ENCODE assay signal across 1 fruit fly cellular context in genomic region chr3R:10498620-10499019, dm6.
A peak's percentile ranks its signal among the peaks of the same experiment; 100 is the strongest.
TF ChIP-seq lines count a peak whose summit lies in the region.

No protein-coding gene starts in this region.

TF ChIP-seq in whole organism, embryonic, 481 proteins besides CTCF, POLR2A, EP300 and RAD21 (continued from another document and continues in another):
- TF ChIP-seq Dfd (GFP tag; optimal IDR thresholded peaks at IDR 0.05; lab: Kevin White, UChicago) (no peak), Dip3 (GFP tag; optimal IDR thresholded peaks at IDR 0.05; lab: Kevin White, UChicago) (no peak), CG32772 (GFP tag; IDR thresholded peaks at IDR 0.05; lab: Robert Waterston, UW) (no peak), Ssrp (tag; optimal IDR thresholded peaks at IDR 0.05; lab: Kevin White, UChicago) (peak; percentile 24), CG3847 (GFP tag; IDR thresholded peaks at IDR 0.05; lab: Robert Waterston, UW) (no peak), Dad (GFP tag; optimal IDR thresholded peaks at IDR 0.05; lab: Kevin White, UChicago) (no peak), CG12071 (GFP tag; optimal IDR thresholded peaks at IDR 0.05; lab: Kevin White, UChicago) (no peak), ATbp (GFP tag; optimal IDR thresholded peaks at IDR 0.05; lab: Kevin White, UChicago) (peak; percentile 49), fd102C (GFP tag; optimal IDR thresholded peaks at IDR 0.05; lab: Kevin White, UChicago) (no peak), zfh1 (GFP tag; IDR thresholded peaks at IDR 0.05; lab: Robert Waterston, UW) (0 out of 3 replicates have a peak, but pooled peaks have one; percentile 15), Nf-YB (GFP tag; optimal IDR thresholded peaks at IDR 0.05; lab: Kevin White, UChicago) (no peak), CG2678 (tag; optimal IDR thresholded peaks at IDR 0.05; lab: Kevin White, UChicago) (peak; percentile 63), nom (GFP tag; optimal IDR thresholded peaks at IDR 0.05; lab: Kevin White, UChicago) (no peak), CG10565 (GFP tag; optimal IDR thresholded peaks at IDR 0.05; lab: Kevin White, UChicago) (no peak), Six4 (GFP tag; optimal IDR thresholded peaks at IDR 0.05; lab: Kevin White, UChicago) (peak; percentile 13), Sox100B (GFP tag; optimal IDR thresholded peaks at IDR 0.05; lab: Kevin White, UChicago) (peak; percentile 15), dpn (GFP tag; optimal IDR thresholded peaks at IDR 0.05; lab: Kevin White, UChicago) (peak in 1 of 2 experiments; percentile 18), CG15011 (GFP tag; optimal IDR thresholded peaks at IDR 0.05; lab: Kevin White, UChicago) (no peak), Antp (GFP tag; optimal IDR thresholded peaks at IDR 0.05; lab: Kevin White, UChicago) (no peak), croc (GFP tag; conservative IDR thresholded peaks at IDR 0.05; lab: Robert Waterston, UW) (0 out of 3 replicates have a peak, but pooled peaks have one; percentile 15), eve (GFP tag; optimal IDR thresholded peaks at IDR 0.05; lab: Kevin White, UChicago) (peak in 1 of 2 experiments; percentile 66), CG8388 (GFP tag; optimal IDR thresholded peaks at IDR 0.05; lab: Kevin White, UChicago) (peak; percentile 27), CG4854 (GFP tag; optimal IDR thresholded peaks at IDR 0.05; lab: Kevin White, UChicago) (no peak), CG17361 (GFP tag; IDR thresholded peaks at IDR 0.05; lab: Robert Waterston, UW) (peak; percentile 35; the same call in 1 of the 3 replicates), inv (GFP tag; IDR thresholded peaks at IDR 0.05; lab: Robert Waterston, UW; ENCODE audit: partially characterized antibody) (no peak), ro (GFP tag; IDR thresholded peaks at IDR 0.05; lab: Robert Waterston, UW) (no peak), br (optimal IDR thresholded peaks at IDR 0.05; lab: Kevin White, UChicago) (no peak), CG4424 (GFP tag; optimal IDR thresholded peaks at IDR 0.05; lab: Kevin White, UChicago) (peak; percentile 52), lab (GFP tag; optimal IDR thresholded peaks at IDR 0.05; lab: Kevin White, UChicago) (peak; percentile 33), sqz (GFP tag; optimal IDR thresholded peaks at IDR 0.05; lab: Kevin White, UChicago) (no peak), CG12744 (GFP tag; optimal IDR thresholded peaks at IDR 0.05; lab: Kevin White, UChicago) (no peak), CG34224 (GFP tag; IDR thresholded peaks at IDR 0.05; lab: Robert Waterston, UW; ENCODE audit: partially characterized antibody) (no peak), CG15696 (tag; optimal IDR thresholded peaks at IDR 0.05; lab: Kevin White, UChicago) (no peak), CG1603 (tag; optimal IDR thresholded peaks at IDR 0.05; lab: Kevin White, UChicago) (peak; percentile 66), phol (tag; optimal IDR thresholded peaks at IDR 0.05; lab: Kevin White, UChicago) (peak; percentile 46), Hr3 (GFP tag; optimal IDR thresholded peaks at IDR 0.05; lab: Kevin White, UChicago) (peak; percentile 11), CG11398 (GFP tag; optimal IDR thresholded peaks at IDR 0.05; lab: Kevin White, UChicago) (no peak), toy (GFP tag; IDR thresholded peaks at IDR 0.05; lab: Robert Waterston, UW) (no peak), CG14710 (tag; optimal IDR thresholded peaks at IDR 0.05; lab: Kevin White, UChicago) (peak; percentile 39), Hr39 (optimal IDR thresholded peaks at IDR 0.05; lab: Kevin White, UChicago) (no peak), ftz-f1 (GFP tag; optimal IDR thresholded peaks at IDR 0.05; lab: Kevin White, UChicago) (no peak), crc (GFP tag; optimal IDR thresholded peaks at IDR 0.05; lab: Kevin White, UChicago) (no peak), CG8290 (GFP tag; optimal IDR thresholded peaks at IDR 0.05; lab: Kevin White, UChicago) (peak; percentile 5), CG8290 (tag; optimal IDR thresholded peaks at IDR 0.05; lab: Kevin White, UChicago) (no peak), CG17385 (GFP tag; optimal IDR thresholded peaks at IDR 0.05; lab: Kevin White, UChicago) (peak; percentile 3), gcm2 (GFP tag; optimal IDR thresholded peaks at IDR 0.05; lab: Kevin White, UChicago) (no peak), en (GFP tag; optimal IDR thresholded peaks at IDR 0.05; lab: Kevin White, UChicago) (no peak), unpg (GFP tag; optimal IDR thresholded peaks at IDR 0.05; lab: Kevin White, UChicago) (peak; percentile 44), NC2α (GFP tag; optimal IDR thresholded peaks at IDR 0.05; lab: Kevin White, UChicago) (no peak), cato (GFP tag; optimal IDR thresholded peaks at IDR 0.05; lab: Kevin White, UChicago; ENCODE audit: borderline replicate concordance) (no peak), Side (GFP tag; optimal IDR thresholded peaks at IDR 0.05; lab: Kevin White, UChicago) (no peak), slp2 (GFP tag; optimal IDR thresholded peaks at IDR 0.05; lab: Kevin White, UChicago) (no peak), Max (GFP tag; optimal IDR thresholded peaks at IDR 0.05; lab: Kevin White, UChicago) (no peak), E2f2 (GFP tag; IDR thresholded peaks at IDR 0.05; lab: Robert Waterston, UW) (no peak), CG7963 (GFP tag; IDR thresholded peaks at IDR 0.05; lab: Robert Waterston, UW; ENCODE audit: partially characterized antibody) (no peak), CG7987 (GFP tag; optimal IDR thresholded peaks at IDR 0.05; lab: Kevin White, UChicago) (no peak), H15 (GFP tag; IDR thresholded peaks at IDR 0.05; lab: Robert Waterston, UW) (no peak), CG3995 (GFP tag; optimal IDR thresholded peaks at IDR 0.05; lab: Kevin White, UChicago) (no peak), pros (GFP tag; optimal IDR thresholded peaks at IDR 0.05; lab: Kevin White, UChicago) (no peak), zen (tag; optimal IDR thresholded peaks at IDR 0.05; lab: Kevin White, UChicago) (peak; percentile 19), gsb (GFP tag; IDR thresholded peaks at IDR 0.05; lab: Robert Waterston, UW) (no peak), Blimp-1 (GFP tag; optimal IDR thresholded peaks at IDR 0.05; lab: Kevin White, UChicago) (peak; percentile 65), Bteb2 (GFP tag; optimal IDR thresholded peaks at IDR 0.05; lab: Kevin White, UChicago) (no peak), CG1529 (GFP tag; optimal IDR thresholded peaks at IDR 0.05; lab: Kevin White, UChicago) (peak; percentile 29), luna (GFP tag; optimal IDR thresholded peaks at IDR 0.05; lab: Kevin White, UChicago) (no peak), CG9215 (GFP tag; IDR thresholded peaks at IDR 0.05; lab: Robert Waterston, UW) (no peak), CG6175 (GFP tag; IDR thresholded peaks at IDR 0.05; lab: Robert Waterston, UW) (no peak), ash1 (GFP tag; optimal IDR thresholded peaks at IDR 0.05; lab: Kevin White, UChicago) (no peak), Ptx1 (GFP tag; IDR thresholded peaks at IDR 0.05; lab: Robert Waterston, UW) (peak; percentile 50), jumu (GFP tag; optimal IDR thresholded peaks at IDR 0.05; lab: Kevin White, UChicago) (no peak), sd (tag; optimal IDR thresholded peaks at IDR 0.05; lab: Kevin White, UChicago) (no peak), CG18262 (tag; optimal IDR thresholded peaks at IDR 0.05; lab: Kevin White, UChicago) (peak; percentile 60), scrt (GFP tag; optimal IDR thresholded peaks at IDR 0.05; lab: Kevin White, UChicago) (peak; percentile 12), usp (GFP tag; optimal IDR thresholded peaks at IDR 0.05; lab: Kevin White, UChicago) (no peak), kni (GFP tag; optimal IDR thresholded peaks at IDR 0.05; lab: Kevin White, UChicago) (no peak), CG7745 (tag; optimal IDR thresholded peaks at IDR 0.05; lab: Kevin White, UChicago) (no peak), ewg (GFP tag; optimal IDR thresholded peaks at IDR 0.05; lab: Kevin White, UChicago) (no peak), ham (GFP tag; IDR thresholded peaks at IDR 0.05; lab: Robert Waterston, UW) (no peak), mam (GFP tag; optimal IDR thresholded peaks at IDR 0.05; lab: Kevin White, UChicago) (no peak), kah (GFP tag; optimal IDR thresholded peaks at IDR 0.05; lab: Kevin White, UChicago) (no peak), CG18619 (GFP tag; optimal IDR thresholded peaks at IDR 0.05; lab: Kevin White, UChicago) (no peak), CG8089 (GFP tag; optimal IDR thresholded peaks at IDR 0.05; lab: Kevin White, UChicago) (no peak), CG13775 (GFP tag; optimal IDR thresholded peaks at IDR 0.05; lab: Kevin White, UChicago) (no peak), fd64A (GFP tag; optimal IDR thresholded peaks at IDR 0.05; lab: Kevin White, UChicago) (no peak), CrebB (tag; optimal IDR thresholded peaks at IDR 0.05; lab: Kevin White, UChicago) (no peak), CG13894 (tag; optimal IDR thresholded peaks at IDR 0.05; lab: Kevin White, UChicago) (no peak), CG17328 (GFP tag; IDR thresholded peaks at IDR 0.05; lab: Robert Waterston, UW) (no peak), p53 (GFP tag; optimal IDR thresholded peaks at IDR 0.05; lab: Kevin White, UChicago) (no peak), CG6654 (GFP tag; optimal IDR thresholded peaks at IDR 0.05; lab: Kevin White, UChicago) (no peak), lola (GFP tag; optimal IDR thresholded peaks at IDR 0.05; lab: Kevin White, UChicago) (peak in 1 of 3 experiments; percentile 50), cad (GFP tag; optimal IDR thresholded peaks at IDR 0.05; lab: Kevin White, UChicago) (no peak), Nf-YA (GFP tag; IDR thresholded peaks at IDR 0.05; lab: Robert Waterston, UW) (no peak), CG30020 (tag; optimal IDR thresholded peaks at IDR 0.05; lab: Kevin White, UChicago) (no peak), CG7357 (GFP tag; IDR thresholded peaks at IDR 0.05; lab: Robert Waterston, UW) (no peak), BEAF-32 (GFP tag; optimal IDR thresholded peaks at IDR 0.05; lab: Kevin White, UChicago) (no peak), wor (GFP tag; IDR thresholded peaks at IDR 0.05; lab: Robert Waterston, UW) (no peak), sim (GFP tag; IDR thresholded peaks at IDR 0.05; lab: Robert Waterston, UW) (no peak), CG31388 (GFP tag; optimal IDR thresholded peaks at IDR 0.05; lab: Kevin White, UChicago) (no peak), Dp (GFP tag; optimal IDR thresholded peaks at IDR 0.05; lab: Kevin White, UChicago) (no peak), hbn (GFP tag; IDR thresholded peaks at IDR 0.05; lab: Robert Waterston, UW; ENCODE audit: partially characterized antibody) (no peak), CG18764 (GFP tag; optimal IDR thresholded peaks at IDR 0.05; lab: Kevin White, UChicago) (no peak), CG2889 (GFP tag; IDR thresholded peaks at IDR 0.05; lab: Robert Waterston, UW) (no peak), zfh2 (GFP tag; optimal IDR thresholded peaks at IDR 0.05; lab: Kevin White, UChicago) (no peak), BtbVII (GFP tag; optimal IDR thresholded peaks at IDR 0.05; lab: Kevin White, UChicago) (no peak), CG11696 (GFP tag; IDR thresholded peaks at IDR 0.05; lab: Robert Waterston, UW) (no peak), HHEX (GFP tag; optimal IDR thresholded peaks at IDR 0.05; lab: Kevin White, UChicago) (peak; percentile 11), vfl (GFP tag; optimal IDR thresholded peaks at IDR 0.05; lab: Kevin White, UChicago) (no peak), CG13287 (GFP tag; IDR thresholded peaks at IDR 0.05; lab: Robert Waterston, UW; ENCODE audit: partially characterized antibody) (no peak), Tbp (GFP tag; optimal IDR thresholded peaks at IDR 0.05; lab: Kevin White, UChicago) (no peak), cas (GFP tag; IDR thresholded peaks at IDR 0.05; lab: Robert Waterston, UW) (no peak), MTF-1 (GFP tag; optimal IDR thresholded peaks at IDR 0.05; lab: Kevin White, UChicago; ENCODE audit: borderline replicate concordance) (no peak), sens-2 (GFP tag; IDR thresholded peaks at IDR 0.05; lab: Robert Waterston, UW) (no peak), D (optimal IDR thresholded peaks at IDR 0.05; lab: Kevin White, UChicago) (no peak), D (GFP tag; optimal IDR thresholded peaks at IDR 0.05; lab: Kevin White, UChicago) (peak; percentile 15), ERR (GFP tag; optimal IDR thresholded peaks at IDR 0.05; lab: Kevin White, UChicago) (no peak), Fer2 (tag; optimal IDR thresholded peaks at IDR 0.05; lab: Kevin White, UChicago) (no peak), CG10267 (tag; optimal IDR thresholded peaks at IDR 0.05; lab: Kevin White, UChicago) (peak; percentile 38), YL-1 (GFP tag; optimal IDR thresholded peaks at IDR 0.05; lab: Kevin White, UChicago) (no peak), unc-4 (GFP tag; IDR thresholded peaks at IDR 0.05; lab: Robert Waterston, UW; ENCODE audit: partially characterized antibody) (no peak), CG3407 (GFP tag; optimal IDR thresholded peaks at IDR 0.05; lab: Kevin White, UChicago) (no peak), trh (GFP tag; optimal IDR thresholded peaks at IDR 0.05; lab: Kevin White, UChicago) (no peak), sima (GFP tag; optimal IDR thresholded peaks at IDR 0.05; lab: Kevin White, UChicago) (no peak), Neu2 (GFP tag; optimal IDR thresholded peaks at IDR 0.05; lab: Kevin White, UChicago; ENCODE audit: borderline replicate concordance) (no peak), Dbx (GFP tag; IDR thresholded peaks at IDR 0.05; lab: Robert Waterston, UW) (no peak), klu (GFP tag; IDR thresholded peaks at IDR 0.05; lab: Robert Waterston, UW) (no peak), CG2199 (GFP tag; IDR thresholded peaks at IDR 0.05; lab: Robert Waterston, UW) (no peak), tup (GFP tag; optimal IDR thresholded peaks at IDR 0.05; lab: Kevin White, UChicago) (no peak), Kr (GFP tag; optimal IDR thresholded peaks at IDR 0.05; lab: Kevin White, UChicago) (no peak), Mad (GFP tag; optimal IDR thresholded peaks at IDR 0.05; lab: Kevin White, UChicago) (no peak), D19A (tag; optimal IDR thresholded peaks at IDR 0.05; lab: Kevin White, UChicago) (peak; percentile 43), ac (GFP tag; optimal IDR thresholded peaks at IDR 0.05; lab: Kevin White, UChicago) (no peak), Xrp1 (GFP tag; IDR thresholded peaks at IDR 0.05; lab: Robert Waterston, UW) (peak; percentile 73), gt (GFP tag; IDR thresholded peaks at IDR 0.05; lab: Robert Waterston, UW) (no peak), Oli (tag; optimal IDR thresholded peaks at IDR 0.05; lab: Kevin White, UChicago) (peak; percentile 37), CG12104 (GFP tag; optimal IDR thresholded peaks at IDR 0.05; lab: Kevin White, UChicago) (no peak), CG14965 (GFP tag; optimal IDR thresholded peaks at IDR 0.05; lab: Kevin White, UChicago; ENCODE audit: borderline replicate concordance) (no peak), org-1 (GFP tag; optimal IDR thresholded peaks at IDR 0.05; lab: Kevin White, UChicago) (no peak), B-H1 (GFP tag; IDR thresholded peaks at IDR 0.05; lab: Robert Waterston, UW) (no peak)
